Worm (Caenorhabditis elegans): ENCODE data around the gene AC3.5.

ce11 chrV:10399290-10399689, 11.0 kb downstream of the AC3.5 start:
- TF ChIP-seq egl-27 (tag; optimal IDR thresholded peaks at IDR 0.05) (no peak), nhr-28 (tag; optimal IDR thresholded peaks at IDR 0.05) (no peak), ZK546.5 (tag; optimal IDR thresholded peaks at IDR 0.05) (no peak)
